Worm (Caenorhabditis elegans) whole organism, dauer: Measurements from ENCODE around the gene pycr-1.

Source experiments
- unc-62 ChIP-seq: sonication (generic microtip); optimal IDR thresholded peaks from 2 replicates; lab custom pipeline; 2017; ENCODE audit warnings: missing biosample characterization, missing genetic modification reagents, missing genetic modification characterization

pycr-1 gene

ce11 chrX:12146453-12147085 lies at the start of gene pycr-1:
Gene pycr-1 (plus strand): TSS chrX:12146832.
- TF ChIP-seq unc-62, result no peak

- TF ChIP-seq unc-62, result no peak
Observed at ce11 chrX:12097995-12098394, 48.6 kb upstream of the pycr-1 start.

ce11 chrX:12103712-12104111 lies 42.9 kb upstream of the pycr-1 start, which contains the start of gene W03G11.3:
Gene W03G11.3 (minus strand): TSS chrX:12103812.
- no peak for TF ChIP-seq unc-62

- TF ChIP-seq unc-62, result no peak
Observed at ce11 chrX:12104630-12105029, 42.0 kb upstream of the pycr-1 start, which contains the start of gene col-181. Gene col-181 (plus strand): TSS chrX:12104930.

- no peak for TF ChIP-seq unc-62
Observed at ce11 chrX:12105458-12105857, 41.2 kb upstream of the pycr-1 start.

- no peak for TF ChIP-seq unc-62
Observed at ce11 chrX:12106004-12106403, 40.6 kb upstream of the pycr-1 start.

ce11 chrX:12108517-12109216 lies 38.0 kb upstream of the pycr-1 start, which contains the start of the genes W03G11.2 and lgc-13:
Gene W03G11.2 (minus strand): TSS chrX:12108617.
Gene lgc-13 (plus strand): TSS chrX:12109166.
- no peak for TF ChIP-seq unc-62

ce11 chrX:12111213-12111612 lies 35.4 kb upstream of the pycr-1 start, which contains the start of gene lgc-14:
Gene lgc-14 (plus strand): TSS chrX:12111513.
- no peak for TF ChIP-seq unc-62

- no peak for TF ChIP-seq unc-62
Observed at ce11 chrX:12114024-12114423, 32.6 kb upstream of the pycr-1 start, which contains the start of gene lgc-15. Gene lgc-15 (plus strand): TSS chrX:12114324.

ce11 chrX:12118340-12118739 lies 28.3 kb upstream of the pycr-1 start, which contains the start of gene lgc-16:
Gene lgc-16 (plus strand): TSS chrX:12118640.
- no peak for TF ChIP-seq unc-62

ce11 chrX:12121285-12121684 lies 25.3 kb upstream of the pycr-1 start, which contains the start of gene lgc-17:
Gene lgc-17 (plus strand): TSS chrX:12121585.
- no peak for TF ChIP-seq unc-62

ce11 chrX:12123152-12123551 lies 23.5 kb upstream of the pycr-1 start, which contains the start of gene T01H10.11:
Gene T01H10.11 (plus strand): TSS chrX:12123452.
- no peak for TF ChIP-seq unc-62

- no peak for TF ChIP-seq unc-62
Observed at ce11 chrX:12125308-12125707, 21.3 kb upstream of the pycr-1 start, which contains the start of gene lgc-18. Gene lgc-18 (plus strand): TSS chrX:12125608.

- no peak for TF ChIP-seq unc-62
Observed at ce11 chrX:12141051-12141450, 5.6 kb upstream of the pycr-1 start, which contains the start of gene lyst-1. Gene lyst-1 (minus strand): TSS chrX:12141151.

ce11 chrX:12142569-12142968 lies 4.1 kb upstream of the pycr-1 start, which contains the start of gene M153.3:
Gene M153.3 (plus strand): TSS chrX:12142869.
- TF ChIP-seq unc-62, result no peak

- no peak for TF ChIP-seq unc-62
Observed at ce11 chrX:12143693-12144092, 2.9 kb upstream of the pycr-1 start, which contains the start of gene M153.5. Gene M153.5 (plus strand): TSS chrX:12143993.

ce11 chrX:12145919-12146318 lies 713 bp upstream of the pycr-1 start:
- no peak for TF ChIP-seq unc-62
